Worm (Caenorhabditis elegans) whole organism, L3 larva: ENCODE measurements around the gene wee-1.1.

Source experiments
- ceh-82 ChIP-seq: fragments of 150-350 bp; optimal IDR thresholded peaks from 2 replicates; lab custom pipeline; 2014; ENCODE audit warnings: missing biosample characterization, missing genetic modification characterization
- nhr-12 ChIP-seq: fragments of 150-350 bp; optimal IDR thresholded peaks from 2 replicates; lab custom pipeline; 2014; ENCODE audit warnings: missing biosample characterization, missing genetic modification characterization
- nhr-25 ChIP-seq: sonication (generic microtip); optimal IDR thresholded peaks from 2 replicates; lab custom pipeline; 2017; ENCODE audit warnings: missing biosample characterization, missing genetic modification characterization
- nhr-76 ChIP-seq: fragments of 150-350 bp; sonication (generic microtip); optimal IDR thresholded peaks from 5 replicates; lab custom pipeline; 2014; ENCODE audit warnings: missing biosample characterization, missing genetic modification characterization
- zag-1 ChIP-seq: fragments of 150-350 bp; optimal IDR thresholded peaks from 2 replicates; lab custom pipeline; 2014; ENCODE audit warnings: missing biosample characterization, missing genetic modification characterization

ce11 chrII:9618759-9619158 lies 35.4 kb upstream of the wee-1.1 start:
- TF ChIP-seq nhr-25 (tag; lab: Kevin White, UChicago) (no peak), nhr-76 (tag; lab: Kevin White, UChicago) (no peak), nhr-12 (tag; lab: Kevin White, UChicago) (no peak), ceh-82 (tag; lab: Kevin White, UChicago) (no peak), zag-1 (tag; lab: Kevin White, UChicago) (no peak)
